Worm (Caenorhabditis elegans): ENCODE measurements around the gene rib-2.

Gene rib-2

ce11 chrIII:10742382-10742860, at the start of gene rib-2, which contains the start of gene tbb-1:
Gene rib-2, plus strand, starts transcription at chrIII:10742810.
Gene tbb-1, minus strand, starts transcription at chrIII:10742432.
- TF ChIP-seq nhr-129 (tag; optimal IDR thresholded peaks at IDR 0.05) (peak; percentile 59), snpc-4 (tag; optimal IDR thresholded peaks at IDR 0.05) (peak; percentile 20), fos-1 (tag; optimal IDR thresholded peaks at IDR 0.05) (peak; percentile 100), Y55F3AM.14 (GFP tag; optimal IDR thresholded peaks at IDR 0.05) (no peak), nhr-10 (tag; optimal IDR thresholded peaks at IDR 0.05) (no peak), aly-2 (tag; optimal IDR thresholded peaks at IDR 0.05) (no peak), ceh-16 (tag; optimal IDR thresholded peaks at IDR 0.05) (no peak), lin-13 (GFP tag; optimal IDR thresholded peaks at IDR 0.05) (peak; percentile 80), unc-62 (GFP tag; optimal IDR thresholded peaks at IDR 0.05) (no peak), nhr-12 (tag; optimal IDR thresholded peaks at IDR 0.05) (no peak), F13H6.1 (tag; optimal IDR thresholded peaks at IDR 0.05) (peak; percentile 79), ama-1 (optimal IDR thresholded peaks at IDR 0.05) (peak; percentile 76), nhr-25 (tag; optimal IDR thresholded peaks at IDR 0.05) (peak; percentile 66), unc-39 (tag; optimal IDR thresholded peaks at IDR 0.05) (no peak), ZK546.5 (tag; optimal IDR thresholded peaks at IDR 0.05) (no peak), mdl-1 (tag; optimal IDR thresholded peaks at IDR 0.05) (peak in 1 of 2 experiments; percentile 72), zag-1 (tag; optimal IDR thresholded peaks at IDR 0.05) (peak; percentile 34), nhr-77 (tag; optimal IDR thresholded peaks at IDR 0.05) (no peak), sma-9 (GFP tag; optimal IDR thresholded peaks at IDR 0.05) (peak; percentile 65), sma-9 (tag; optimal IDR thresholded peaks at IDR 0.05) (no peak), blmp-1 (tag; optimal IDR thresholded peaks at IDR 0.05; ENCODE audit: insufficient read depth) (peak; percentile 45), mbf-1 (tag; optimal IDR thresholded peaks at IDR 0.05) (no peak), nhr-237 (tag; optimal IDR thresholded peaks at IDR 0.05) (no peak), ztf-1 (GFP tag; conservative IDR thresholded peaks at IDR 0.05) (no peak), R02D3.7 (tag; optimal IDR thresholded peaks at IDR 0.05) (no peak), crh-2 (tag; optimal IDR thresholded peaks at IDR 0.05) (peak; percentile 97), lsy-2 (tag; optimal IDR thresholded peaks at IDR 0.05) (peak in 1 of 2 experiments; percentile 82), gmeb-1 (tag; optimal IDR thresholded peaks at IDR 0.05) (peak; percentile 82), sem-4 (tag; optimal IDR thresholded peaks at IDR 0.05) (peak; percentile 54), unc-55 (GFP tag; optimal IDR thresholded peaks at IDR 0.05) (peak; percentile 83), C34F6.9 (tag; optimal IDR thresholded peaks at IDR 0.05) (peak; percentile 90), ztf-4 (tag; optimal IDR thresholded peaks at IDR 0.05) (no peak), egl-27 (tag; optimal IDR thresholded peaks at IDR 0.05) (peak; percentile 17), lin-11 (tag; optimal IDR thresholded peaks at IDR 0.05) (peak; percentile 43), skn-1 (tag; optimal IDR thresholded peaks at IDR 0.05) (peak; percentile 54), dmd-4 (tag; optimal IDR thresholded peaks at IDR 0.05) (no peak), nhr-21 (tag; optimal IDR thresholded peaks at IDR 0.05) (peak; percentile 48), alr-1 (tag; optimal IDR thresholded peaks at IDR 0.05) (no peak), sma-3 (GFP tag; optimal IDR thresholded peaks at IDR 0.05) (peak; percentile 90)

- TF ChIP-seq peb-1 (tag; optimal IDR thresholded peaks at IDR 0.05) (no peak), skn-1 (tag; optimal IDR thresholded peaks at IDR 0.05) (no peak), nhr-237 (tag; optimal IDR thresholded peaks at IDR 0.05) (no peak), ceh-16 (tag; optimal IDR thresholded peaks at IDR 0.05) (no peak), snpc-4 (tag; optimal IDR thresholded peaks at IDR 0.05) (no peak), unc-55 (GFP tag; optimal IDR thresholded peaks at IDR 0.05) (no peak), aly-2 (tag; optimal IDR thresholded peaks at IDR 0.05) (no peak), elt-3 (tag; optimal IDR thresholded peaks at IDR 0.05) (no peak), nhr-23 (tag; optimal IDR thresholded peaks at IDR 0.05) (no peak), egl-27 (tag; optimal IDR thresholded peaks at IDR 0.05) (no peak), fos-1 (tag; optimal IDR thresholded peaks at IDR 0.05) (no peak), elt-1 (tag; optimal IDR thresholded peaks at IDR 0.05) (no peak), nhr-6 (tag; optimal IDR thresholded peaks at IDR 0.05) (no peak), lin-39 (tag; optimal IDR thresholded peaks at IDR 0.05) (no peak), C34F6.9 (tag; optimal IDR thresholded peaks at IDR 0.05) (no peak), blmp-1 (tag; optimal IDR thresholded peaks at IDR 0.05; ENCODE audit: insufficient read depth) (no peak), nhr-129 (tag; optimal IDR thresholded peaks at IDR 0.05) (no peak), mbf-1 (tag; optimal IDR thresholded peaks at IDR 0.05) (no peak), nhr-12 (tag; optimal IDR thresholded peaks at IDR 0.05) (no peak), nhr-21 (tag; optimal IDR thresholded peaks at IDR 0.05) (no peak)
These were observed 48.3 kb upstream of the rib-2 start, which contains the start of the genes Y39A1A.18 and fmo-3 for ce11 chrIII:10694294-10694693. Gene Y39A1A.18, minus strand, starts transcription at chrIII:10694485. Gene fmo-3, plus strand, starts transcription at chrIII:10694681.
